Worm (Caenorhabditis elegans) whole organism, late embryonic: ENCODE data around the gene hpo-39.
"Not testable (repeated sequence)": the region's sequence is repeated elsewhere in the genome, so short reads cannot be mapped to it uniquely, and the experiment has no call there.

Experiments used
- F13H6.1 ChIP-seq: sonication (generic microtip); optimal IDR thresholded peaks from 2 replicates; lab custom pipeline; 2016; ENCODE audit warnings: missing genetic modification characterization, missing compliant biosample characterization
- ahr-1 ChIP-seq: sonication (generic microtip); optimal IDR thresholded peaks from 2 replicates; lab custom pipeline; 2016; ENCODE audit warnings: missing genetic modification characterization, missing compliant biosample characterization
- ceh-19 ChIP-seq: fragments of 200-800 bp; sonication (Bioruptor generic); optimal IDR thresholded peaks from 2 replicates; lab custom pipeline; 2018; ENCODE audit warnings: mild to moderate bottlenecking, missing genetic modification characterization, missing compliant biosample characterization
- ceh-24 ChIP-seq: sonication (generic microtip); optimal IDR thresholded peaks from 2 replicates; lab custom pipeline; 2016; ENCODE audit warnings: mild to moderate bottlenecking, missing genetic modification characterization, missing compliant biosample characterization
- ceh-31 ChIP-seq: sonication (generic microtip); optimal IDR thresholded peaks from 2 replicates; lab custom pipeline; 2016; ENCODE audit warnings: missing genetic modification characterization, missing compliant biosample characterization
- ceh-34 ChIP-seq: sonication (generic microtip); optimal IDR thresholded peaks from 2 replicates; lab custom pipeline; 2016; ENCODE audit warnings: mild to moderate bottlenecking, missing genetic modification characterization, missing compliant biosample characterization
- ceh-48 ChIP-seq: sonication (generic microtip); optimal IDR thresholded peaks from 2 replicates; lab custom pipeline; 2016; ENCODE audit warnings: missing genetic modification characterization, inconsistent platforms, missing compliant biosample characterization
- ceh-6 ChIP-seq: fragments of 200-800 bp; sonication (Bioruptor generic); optimal IDR thresholded peaks from 2 replicates; lab custom pipeline; 2018; ENCODE audit warnings: mild to moderate bottlenecking, missing genetic modification characterization, missing compliant biosample characterization
- ceh-9 ChIP-seq: sonication (generic microtip); optimal IDR thresholded peaks from 2 replicates; lab custom pipeline; 2016; ENCODE audit warnings: mild to moderate bottlenecking, missing genetic modification characterization, inconsistent platforms, missing compliant biosample characterization
- che-1 ChIP-seq: sonication (generic microtip); optimal IDR thresholded peaks from 2 replicates; lab custom pipeline; 2016; ENCODE audit warnings: mild to moderate bottlenecking, missing genetic modification characterization, missing compliant biosample characterization
- dve-1 ChIP-seq: sonication (generic microtip); optimal IDR thresholded peaks from 2 replicates; lab custom pipeline; 2017; ENCODE audit warnings: antibody characterized with exemption, mild to moderate bottlenecking, missing genetic modification characterization, missing compliant biosample characterization
- elt-2 ChIP-seq: sonication (generic microtip); optimal IDR thresholded peaks from 2 replicates; lab custom pipeline; 2016; ENCODE audit warnings: missing genetic modification reagents, missing genetic modification characterization, missing compliant biosample characterization
- ets-4 ChIP-seq: sonication (generic microtip); optimal IDR thresholded peaks from 2 replicates; lab custom pipeline; 2016; ENCODE audit warnings: missing genetic modification characterization, missing compliant biosample characterization
- fkh-10 ChIP-seq: fragments of 150-350 bp; optimal IDR thresholded peaks from 2 replicates; lab custom pipeline; 2014; ENCODE audit warnings: missing biosample characterization, missing genetic modification reagents, missing genetic modification characterization
- fkh-6 ChIP-seq: sonication (generic microtip); optimal IDR thresholded peaks from 2 replicates; lab custom pipeline; 2016; ENCODE audit warnings: missing genetic modification characterization, missing compliant biosample characterization
- hlh-13 ChIP-seq: fragments of 200-800 bp; sonication (Bioruptor generic); optimal IDR thresholded peaks from 2 replicates; lab custom pipeline; 2018; ENCODE audit warnings: mild to moderate bottlenecking, missing genetic modification characterization, missing compliant biosample characterization
- hlh-30 ChIP-seq: sonication (generic microtip); optimal IDR thresholded peaks from 2 replicates; lab custom pipeline; 2017; ENCODE audit warnings: antibody characterized with exemption, missing genetic modification characterization, missing compliant biosample characterization; ENCODE audit not compliant: insufficient read depth
- hlh-6 ChIP-seq: sonication (generic microtip); optimal IDR thresholded peaks from 2 replicates; lab custom pipeline; 2016; ENCODE audit warnings: missing genotype, missing genetic modification characterization, missing compliant biosample characterization
- hlh-8 ChIP-seq: sonication (generic microtip); optimal IDR thresholded peaks from 2 replicates; lab custom pipeline; 2016; ENCODE audit warnings: missing genotype, missing genetic modification characterization, missing compliant biosample characterization
- lin-11 ChIP-seq: fragments of 200-800 bp; sonication (Bioruptor generic); optimal IDR thresholded peaks from 2 replicates; lab custom pipeline; 2018; ENCODE audit warnings: mild to moderate bottlenecking, missing genetic modification characterization, missing compliant biosample characterization
- mec-3 ChIP-seq: sonication (generic microtip); optimal IDR thresholded peaks from 2 replicates; lab custom pipeline; 2016; ENCODE audit warnings: borderline replicate concordance, missing genetic modification characterization, missing compliant biosample characterization
- nfya-1 ChIP-seq: sonication (generic microtip); optimal IDR thresholded peaks from 2 replicates; lab custom pipeline; 2017; ENCODE audit warnings: missing genetic modification characterization, mild to moderate bottlenecking, missing compliant biosample characterization, antibody characterized with exemption, moderate library complexity
- nhr-11 ChIP-seq: fragments of 150-350 bp; optimal IDR thresholded peaks from 2 replicates; lab custom pipeline; 2014; ENCODE audit warnings: missing biosample characterization, missing genetic modification characterization
- nhr-232 ChIP-seq: sonication (generic microtip); optimal IDR thresholded peaks from 2 replicates; lab custom pipeline; 2016; ENCODE audit warnings: missing genetic modification characterization, missing compliant biosample characterization
- npax-4 ChIP-seq: sonication (generic microtip); optimal IDR thresholded peaks from 2 replicates; lab custom pipeline; 2016; ENCODE audit warnings: missing genetic modification characterization, missing compliant biosample characterization
- pax-1 ChIP-seq: fragments of 150-350 bp; optimal IDR thresholded peaks from 2 replicates; lab custom pipeline; 2014; ENCODE audit warnings: missing biosample characterization, missing genetic modification characterization
- pha-2 ChIP-seq: sonication (generic microtip); optimal IDR thresholded peaks from 2 replicates; lab custom pipeline; 2017; ENCODE audit warnings: mild to moderate bottlenecking, missing genetic modification characterization, missing compliant biosample characterization
- rnt-1 ChIP-seq: sonication (generic microtip); optimal IDR thresholded peaks from 2 replicates; lab custom pipeline; 2016; ENCODE audit warnings: missing genetic modification characterization, missing compliant biosample characterization
- sdc-2 ChIP-seq: sonication (generic microtip); optimal IDR thresholded peaks from 2 replicates; lab custom pipeline; 2016; ENCODE audit warnings: missing genotype, missing genetic modification characterization, missing compliant biosample characterization
- sox-2 ChIP-seq: fragments of 200-800 bp; sonication (Bioruptor generic); IDR thresholded peaks from 2 replicates; pipeline ENCODE4 v1.3.6; 2022; ENCODE audit warnings: missing genetic modification reagents, missing genetic modification characterization, missing compliant biosample characterization
- tbx-2 ChIP-seq: sonication (generic microtip); optimal IDR thresholded peaks from 2 replicates; lab custom pipeline; 2016; ENCODE audit warnings: missing genetic modification characterization, missing compliant biosample characterization
- tbx-7 ChIP-seq: sonication (generic microtip); optimal IDR thresholded peaks from 2 replicates; lab custom pipeline; 2016; ENCODE audit warnings: missing genotype, missing genetic modification characterization, missing compliant biosample characterization
- unc-42 ChIP-seq: sonication (generic microtip); optimal IDR thresholded peaks from 2 replicates; lab custom pipeline; 2016; ENCODE audit warnings: missing genotype, missing genetic modification characterization, missing compliant biosample characterization
- unc-55 ChIP-seq: sonication (generic microtip); optimal IDR thresholded peaks from 2 replicates; lab custom pipeline; 2017; ENCODE audit warnings: missing biosample characterization, missing genetic modification reagents, missing genetic modification characterization
- unc-86 ChIP-seq: sonication (generic microtip); optimal IDR thresholded peaks from 2 replicates; lab custom pipeline; 2016; ENCODE audit warnings: missing genetic modification characterization, missing compliant biosample characterization
- zip-5 ChIP-seq: sonication (generic microtip); optimal IDR thresholded peaks from 2 replicates; lab custom pipeline; 2016; ENCODE audit warnings: missing genetic modification characterization, missing compliant biosample characterization
- ztf-16 ChIP-seq: sonication (generic microtip); optimal IDR thresholded peaks from 2 replicates; lab custom pipeline; 2017; ENCODE audit warnings: missing genetic modification characterization, missing compliant biosample characterization

The hpo-39 gene

DNA sequence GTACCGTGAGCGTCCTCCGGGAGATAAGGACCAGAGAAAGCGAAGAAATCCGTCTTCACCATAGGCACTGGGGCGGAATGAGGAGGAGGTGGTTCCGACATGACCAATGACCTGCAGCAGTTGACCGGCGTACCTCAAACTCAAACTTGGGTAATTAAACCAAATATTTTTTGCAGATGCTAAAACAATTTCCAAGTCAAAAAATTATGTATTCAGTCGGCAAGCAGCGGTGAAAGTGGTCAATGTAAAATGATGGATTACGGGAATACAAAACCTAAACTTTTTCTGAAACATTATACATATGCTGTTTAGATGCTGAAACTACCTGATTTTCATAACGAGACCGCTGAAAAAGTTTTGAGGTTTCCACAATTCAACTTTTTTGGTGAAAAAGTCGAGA is at the start of gene hpo-39:
TSS of gene hpo-39 (minus strand) at position 101 of the 400 bp plus-strand sequence.
- TF ChIP-seq hlh-8 (tag; lab: Kevin White, UChicago); pax-1; nfya-1: not testable (repeated sequence)

DNA sequence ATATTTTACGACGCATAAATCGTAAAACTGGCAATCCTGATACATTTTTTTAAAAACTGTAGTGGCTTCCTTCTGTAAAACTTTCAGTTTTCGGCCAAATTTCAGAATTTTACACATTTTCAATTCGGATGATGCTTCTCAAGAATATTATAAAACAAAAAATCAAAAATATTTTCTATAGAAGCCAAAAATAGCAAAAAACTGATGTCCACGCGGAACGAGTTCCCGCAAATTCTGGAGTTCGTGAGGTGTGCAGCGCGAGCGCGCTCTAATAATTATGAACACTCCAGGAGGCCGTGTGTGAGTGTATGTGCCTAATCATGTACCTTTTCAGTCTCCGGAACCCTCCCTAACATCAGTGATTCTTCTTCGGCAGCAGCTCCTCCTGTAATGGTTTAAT is 43.5 kb upstream of the hpo-39 start, which contains the start of gene sumv-2:
TSS of gene sumv-2 (plus strand) at position 301 of the 400 bp plus-strand sequence.
- TF ChIP-seq tbx-2 (tag; lab: Kevin White, UChicago) (peak; percentile 28), che-1 (tag; lab: Kevin White, UChicago) (no peak)

DNA sequence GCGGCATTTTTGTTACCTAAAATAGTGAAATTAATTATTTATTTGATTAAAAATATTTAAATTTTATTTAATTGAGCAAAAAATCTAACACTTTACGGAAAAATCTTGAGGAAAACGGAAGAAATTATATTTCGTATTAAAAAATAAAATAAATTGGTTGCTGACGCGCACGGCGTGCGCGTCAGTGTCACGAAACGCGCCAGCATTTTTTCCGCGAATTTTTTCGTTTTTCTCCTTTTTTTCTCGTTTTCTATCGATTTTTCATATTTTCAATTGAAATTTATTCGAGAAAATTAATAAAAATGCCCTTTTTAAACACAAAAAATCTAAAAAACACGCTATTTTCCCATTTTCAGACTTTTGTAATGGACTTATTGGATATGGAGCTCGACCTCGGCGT is 42.1 kb upstream of the hpo-39 start, which contains the start of the genes Y61A9LA.10 and F54D11.4:
TSS of gene Y61A9LA.10 (minus strand) at position 16 of the 400 bp plus-strand sequence.
TSS of gene F54D11.4 (plus strand) at position 350 of the 400 bp plus-strand sequence.
- TF ChIP-seq hlh-8 (tag; lab: Kevin White, UChicago): no peak
- no peak for TF ChIP-seq sox-2 (GFP tag; lab: Robert Waterston, UW)
- TF ChIP-seq ahr-1 (tag; lab: Kevin White, UChicago): no peak
- TF ChIP-seq nhr-232: no peak
- TF ChIP-seq npax-4: peak; percentile 13
- peak; percentile 33 for TF ChIP-seq elt-2
- TF ChIP-seq ceh-34 (tag; lab: Kevin White, UChicago): no peak
- peak; percentile 25 for TF ChIP-seq ceh-48 (tag; lab: Kevin White, UChicago)
- TF ChIP-seq unc-86 (tag; lab: Kevin White, UChicago): peak; percentile 42
- peak; percentile 13 for TF ChIP-seq nfya-1
- no peak for TF ChIP-seq rnt-1 (tag; lab: Kevin White, UChicago)
- TF ChIP-seq ceh-31 (tag; lab: Kevin White, UChicago): peak; percentile 8
- peak; percentile 4 for TF ChIP-seq unc-42
- TF ChIP-seq pha-2 (tag; lab: Kevin White, UChicago): no peak
- no peak for TF ChIP-seq tbx-7 (tag; lab: Kevin White, UChicago)

DNA sequence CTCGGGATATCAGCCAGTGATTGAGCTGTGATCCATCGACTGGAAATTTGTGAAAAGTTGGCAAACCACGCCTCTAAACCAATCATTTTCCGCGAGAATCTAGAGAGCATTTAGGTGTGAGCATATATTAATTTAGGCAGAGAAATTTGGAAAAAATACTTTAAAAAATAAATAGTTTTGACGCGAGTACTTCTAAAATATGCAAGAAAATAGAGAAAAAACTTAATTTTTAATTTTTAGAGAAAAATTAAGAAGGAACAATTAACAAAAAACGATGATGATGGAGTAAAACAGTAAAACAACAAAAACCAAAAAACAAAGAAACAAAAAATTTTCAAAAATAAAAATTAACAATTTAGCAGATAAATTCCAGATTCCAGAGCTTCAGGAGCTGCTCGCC is 33.1 kb upstream of the hpo-39 start, which contains the start of gene txt-6:
TSS of gene txt-6 (minus strand) at position 101 of the 400 bp plus-strand sequence.
- TF ChIP-seq ets-4 (tag; lab: Kevin White, UChicago) (no peak), unc-55 (no peak), mec-3 (no peak), hlh-30 (no peak), ztf-16 (tag; lab: Kevin White, UChicago) (no peak), nhr-11 (tag; lab: Kevin White, UChicago) (no peak), tbx-2 (tag; lab: Kevin White, UChicago) (no peak), fkh-10 (GFP tag; lab: Kevin White, UChicago) (no peak), ceh-24 (no peak), ceh-19 (no peak), sdc-2 (no peak), F13H6.1 (tag; lab: Kevin White, UChicago) (no peak), ceh-6 (GFP tag; lab: Kevin White, UChicago) (no peak), elt-2 (no peak), hlh-6 (no peak), hlh-8 (tag; lab: Kevin White, UChicago) (no peak), ceh-9 (tag; lab: Kevin White, UChicago) (no peak)

DNA sequence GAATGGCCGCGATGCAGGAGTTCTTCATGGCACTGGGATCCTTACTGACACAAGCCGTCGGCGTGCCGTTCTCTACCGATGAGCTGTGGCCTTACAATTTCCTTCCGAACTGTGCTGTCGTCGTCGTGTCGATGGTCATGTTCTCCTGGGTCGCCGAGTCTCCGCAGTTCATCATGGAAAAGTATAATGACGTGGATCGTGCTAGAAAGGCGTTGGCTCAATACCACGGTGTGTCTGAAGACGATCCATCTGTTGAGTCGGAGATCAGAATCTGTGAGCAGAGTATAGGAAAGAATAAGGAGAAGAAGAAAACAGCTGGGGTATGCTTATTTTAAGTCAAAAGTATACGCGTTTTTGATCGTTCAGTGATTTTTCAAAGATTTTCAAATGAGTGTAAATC is 25.5 kb upstream of the hpo-39 start:
- TF ChIP-seq ceh-9 (tag; lab: Kevin White, UChicago) (no peak), npax-4 (no peak), hlh-13 (GFP tag; lab: Kevin White, UChicago) (no peak), zip-5 (no peak), lin-11 (tag; lab: Kevin White, UChicago) (no peak), dve-1 (no peak), fkh-6 (tag; lab: Kevin White, UChicago) (no peak), ceh-6 (GFP tag; lab: Kevin White, UChicago) (no peak)
- TF ChIP-seq, all 69 proteins: peak for 0
